Worm (Caenorhabditis elegans): ENCODE data around the gene tpst-1.

tpst-1 gene

ce11 chrIII:12673382-12673970, 11.4 kb upstream of the tpst-1 start, which contains the start of the genes taf-7.2 and elpc-2:
Gene taf-7.2, minus strand, starts transcription at chrIII:12673423.
Gene elpc-2, plus strand, starts transcription at chrIII:12673677.
- peak; percentile 90 for TF ChIP-seq ceh-31 (tag; optimal IDR thresholded peaks at IDR 0.05)
- no peak for TF ChIP-seq nfya-1 (tag; optimal IDR thresholded peaks at IDR 0.05)
- no peak for TF ChIP-seq pqm-1 (tag; optimal IDR thresholded peaks at IDR 0.05)
- TF ChIP-seq ref-2 (tag; optimal IDR thresholded peaks at IDR 0.05): no peak
- peak; percentile 66 for TF ChIP-seq lim-6 (tag; optimal IDR thresholded peaks at IDR 0.05)
- TF ChIP-seq ceh-30 (tag; optimal IDR thresholded peaks at IDR 0.05): no peak
- TF ChIP-seq nhr-11 (tag; optimal IDR thresholded peaks at IDR 0.05): no peak
- TF ChIP-seq unc-86 (tag; optimal IDR thresholded peaks at IDR 0.05): peak; percentile 6
- TF ChIP-seq mec-3 (tag; optimal IDR thresholded peaks at IDR 0.05; ENCODE audit: borderline replicate concordance): peak; percentile 54
- TF ChIP-seq ceh-34 (tag; optimal IDR thresholded peaks at IDR 0.05): peak; percentile 35
- peak; percentile 72 for TF ChIP-seq ceh-2 (tag; optimal IDR thresholded peaks at IDR 0.05)
- peak; percentile 82 for TF ChIP-seq tbx-2 (tag; optimal IDR thresholded peaks at IDR 0.05)
- no peak for TF ChIP-seq hlh-15 (tag; optimal IDR thresholded peaks at IDR 0.05)
- TF ChIP-seq npax-4 (tag; optimal IDR thresholded peaks at IDR 0.05): no peak
- TF ChIP-seq ama-1 (optimal IDR thresholded peaks at IDR 0.05): no peak
- TF ChIP-seq zip-5 (tag; optimal IDR thresholded peaks at IDR 0.05): peak; percentile 67
- no peak for TF ChIP-seq pros-1 (tag; optimal IDR thresholded peaks at IDR 0.05)
- no peak for TF ChIP-seq syd-9 (tag; optimal IDR thresholded peaks at IDR 0.05)
- TF ChIP-seq ztf-16 (tag; optimal IDR thresholded peaks at IDR 0.05): peak; percentile 39
- peak; percentile 22 for TF ChIP-seq rnt-1 (tag; optimal IDR thresholded peaks at IDR 0.05)
- TF ChIP-seq tbx-7 (tag; optimal IDR thresholded peaks at IDR 0.05): peak; percentile 83
- TF ChIP-seq fax-1 (tag; optimal IDR thresholded peaks at IDR 0.05): peak; percentile 49
- no peak for TF ChIP-seq nhr-232 (tag; optimal IDR thresholded peaks at IDR 0.05)
- no peak for TF ChIP-seq ttx-3 (tag; optimal IDR thresholded peaks at IDR 0.05)
- TF ChIP-seq F13H6.1 (tag; optimal IDR thresholded peaks at IDR 0.05): no peak
- TF ChIP-seq unc-55 (GFP tag; optimal IDR thresholded peaks at IDR 0.05): no peak
- TF ChIP-seq hlh-8 (tag; optimal IDR thresholded peaks at IDR 0.05): peak; percentile 21
- no peak for TF ChIP-seq K09A11.1 (tag; optimal IDR thresholded peaks at IDR 0.05; ENCODE audit: insufficient read depth)
- TF ChIP-seq T23F11.4 (GFP tag; optimal IDR thresholded peaks at IDR 0.05): no peak
- TF ChIP-seq elt-2 (tag; optimal IDR thresholded peaks at IDR 0.05): peak; percentile 45
- TF ChIP-seq ets-4 (tag; optimal IDR thresholded peaks at IDR 0.05): peak; percentile 82
- TF ChIP-seq C08G9.2 (tag; optimal IDR thresholded peaks at IDR 0.05): peak; percentile 90

DNA sequence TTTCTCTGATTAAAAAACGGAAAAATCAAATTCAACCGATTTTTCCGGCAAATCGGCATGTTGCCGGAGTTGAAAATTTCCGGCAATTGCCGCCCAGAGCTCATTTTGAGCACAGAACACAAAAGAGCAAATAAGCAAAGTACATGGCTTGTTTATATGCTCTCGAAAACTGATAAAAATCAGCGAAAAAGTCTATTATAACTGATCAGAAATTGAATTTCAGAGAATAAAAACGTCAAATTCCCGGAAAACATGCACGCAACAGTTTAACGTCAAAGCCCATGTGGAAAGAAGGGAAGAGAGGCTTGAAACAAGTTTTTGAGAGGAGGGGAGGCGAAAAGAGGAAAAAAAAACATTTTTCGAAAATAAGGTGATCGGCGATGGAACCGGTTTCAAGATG, 6.7 kb upstream of the tpst-1 start:
- TF ChIP-seq F13H6.1 (tag; optimal IDR thresholded peaks at IDR 0.05) (no peak), pha-2 (tag; optimal IDR thresholded peaks at IDR 0.05) (no peak), nfya-1 (tag; optimal IDR thresholded peaks at IDR 0.05) (no peak), elt-4 (tag; optimal IDR thresholded peaks at IDR 0.05) (no peak), odd-2 (tag; optimal IDR thresholded peaks at IDR 0.05) (no peak), ceh-6 (GFP tag; optimal IDR thresholded peaks at IDR 0.05) (no peak), Y22D7AL.16 (tag; optimal IDR thresholded peaks at IDR 0.05) (no peak), zip-5 (tag; optimal IDR thresholded peaks at IDR 0.05) (no peak)

DNA sequence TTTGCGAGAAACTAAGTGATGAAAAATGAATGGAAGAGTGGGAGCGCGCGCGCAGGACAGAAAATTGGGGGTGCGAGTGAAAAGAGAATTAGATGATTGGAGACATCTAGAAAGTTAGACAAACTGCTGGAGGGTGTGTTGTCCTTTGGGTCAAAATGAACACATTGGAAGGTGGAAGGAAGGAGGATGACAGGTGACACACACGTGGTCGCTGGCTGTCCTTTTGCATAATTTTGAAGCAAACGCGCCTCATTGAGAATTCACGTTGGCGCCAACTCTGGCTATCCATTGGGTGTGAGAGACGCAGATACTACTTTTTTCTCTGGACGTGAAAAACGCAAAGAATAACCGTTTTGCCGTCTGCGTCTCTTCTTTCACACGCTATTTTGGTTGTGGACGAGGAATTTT, 3.4 kb upstream of the tpst-1 start:
- TF ChIP-seq hlh-30 (tag; optimal IDR thresholded peaks at IDR 0.05; ENCODE audit: insufficient read depth) (peak; percentile 63), ceh-18 (tag; optimal IDR thresholded peaks at IDR 0.05) (peak; percentile 61), rnt-1 (tag; optimal IDR thresholded peaks at IDR 0.05) (peak; percentile 46), tbx-2 (tag; optimal IDR thresholded peaks at IDR 0.05) (peak; percentile 60), ceh-31 (tag; optimal IDR thresholded peaks at IDR 0.05) (peak; percentile 68), ref-2 (tag; optimal IDR thresholded peaks at IDR 0.05) (peak; percentile 24), C08G9.2 (tag; optimal IDR thresholded peaks at IDR 0.05) (peak; percentile 61), nfya-1 (tag; optimal IDR thresholded peaks at IDR 0.05) (peak; percentile 12)
